Worm (Caenorhabditis elegans): ENCODE results near the gene sre-36.

sre-36 gene

DNA sequence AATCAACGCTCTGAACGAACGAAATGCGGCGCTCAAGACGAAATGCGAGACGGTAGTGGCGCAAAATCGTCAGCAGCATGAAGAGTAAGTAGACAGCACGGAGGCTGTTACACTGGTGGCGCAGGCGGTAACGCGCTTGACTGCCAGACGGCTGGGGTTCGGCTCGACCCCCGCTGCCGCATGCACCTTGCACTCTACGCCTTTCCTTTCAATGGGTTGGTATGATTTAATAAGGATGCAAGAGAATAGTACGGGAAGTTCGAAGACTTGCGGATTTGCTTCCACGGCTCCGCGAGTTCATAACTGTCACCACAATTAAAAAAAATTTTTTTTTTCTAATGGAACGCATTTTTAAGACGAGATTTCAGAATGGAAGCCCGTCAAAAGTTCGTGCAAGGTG lies 29.4 kb upstream of the sre-36 start (continued):
- peak; percentile 92 for TF ChIP-seq B0336.3 (GFP tag; IDR thresholded peaks at IDR 0.05)
- TF ChIP-seq cebp-1 (GFP tag; IDR thresholded peaks at IDR 0.05) = peak; percentile 76
- TF ChIP-seq cebp-1 (tag; optimal IDR thresholded peaks at IDR 0.05) = peak; percentile 78
- peak; percentile 92 for TF ChIP-seq egl-44 (GFP tag; IDR thresholded peaks at IDR 0.05)
- peak; percentile 87 for TF ChIP-seq F23B12.7 (tag; optimal IDR thresholded peaks at IDR 0.05; ENCODE audit: insufficient read depth)
- TF ChIP-seq hsf-1 (GFP tag; IDR thresholded peaks at IDR 0.05) = 0 out of 2 replicates have a peak, but pooled peaks have one; percentile 46
- peak; percentile 88 for TF ChIP-seq ztf-28 (GFP tag; IDR thresholded peaks at IDR 0.05)
- TF ChIP-seq let-607 (tag; optimal IDR thresholded peaks at IDR 0.05) = peak; percentile 44 to 66
- TF ChIP-seq snpc-3.4 (tag; optimal IDR thresholded peaks at IDR 0.05) = peak; percentile 58
- TF ChIP-seq ceh-58 (GFP tag; IDR thresholded peaks at IDR 0.05) = no peak
- TF ChIP-seq ztf-18 (tag; optimal IDR thresholded peaks at IDR 0.05) = peak; percentile 76
- TF ChIP-seq D2030.7 (GFP tag; IDR thresholded peaks at IDR 0.05) = peak; percentile 89
- TF ChIP-seq Y67H2A.10 (GFP tag; conservative IDR thresholded peaks at IDR 0.05) = no peak
- TF ChIP-seq tlf-1 (GFP tag; optimal IDR thresholded peaks at IDR 0.05) = peak; percentile 40
- no peak for TF ChIP-seq ztf-22 (GFP tag; optimal IDR thresholded peaks at IDR 0.05)
- peak; percentile 54 for TF ChIP-seq lsl-1 (GFP tag; optimal IDR thresholded peaks at IDR 0.05)
- no peak for TF ChIP-seq ama-1 (optimal IDR thresholded peaks at IDR 0.05)
- peak; percentile 51 to 59 for TF ChIP-seq ama-1 (GFP tag; optimal IDR thresholded peaks at IDR 0.05)
- peak; percentile 84 for TF ChIP-seq chd-7 (tag; optimal IDR thresholded peaks at IDR 0.05)
- TF ChIP-seq F33H1.4 (GFP tag; IDR thresholded peaks at IDR 0.05) = peak; percentile 51
- TF ChIP-seq tbx-9 (tag; optimal IDR thresholded peaks at IDR 0.05; ENCODE audit: borderline replicate concordance) = no peak
- TF ChIP-seq nhr-80 (tag; optimal IDR thresholded peaks at IDR 0.05) = peak; percentile 71
- TF ChIP-seq madf-8 (GFP tag; conservative IDR thresholded peaks at IDR 0.05) = 0 out of 2 replicates have a peak, but pooled peaks have one; percentile 10
- peak; percentile 94 for TF ChIP-seq B0261.1 (tag; optimal IDR thresholded peaks at IDR 0.05)
- TF ChIP-seq unc-62 (GFP tag; optimal IDR thresholded peaks at IDR 0.05) = no peak
- TF ChIP-seq hlh-26 (GFP tag; conservative IDR thresholded peaks at IDR 0.05) = no peak
- TF ChIP-seq attf-5 (GFP tag; optimal IDR thresholded peaks at IDR 0.05) = peak; percentile 83
- TF ChIP-seq mxl-1 (tag; optimal IDR thresholded peaks at IDR 0.05) = peak; percentile 94
- TF ChIP-seq F49E8.2 (tag; optimal IDR thresholded peaks at IDR 0.05; ENCODE audit: insufficient read depth) = peak; percentile 65
- peak; percentile 32 for TF ChIP-seq ccch-3 (GFP tag; optimal IDR thresholded peaks at IDR 0.05)
- TF ChIP-seq B0019.2 (GFP tag; conservative IDR thresholded peaks at IDR 0.05) = peak; percentile 26; the same call in 1 of the 2 replicates
- TF ChIP-seq die-1 (tag; optimal IDR thresholded peaks at IDR 0.05) = peak; percentile 94
- peak; percentile 86 for TF ChIP-seq ztf-26 (tag; optimal IDR thresholded peaks at IDR 0.05)
- TF ChIP-seq C17E4.6 (GFP tag; IDR thresholded peaks at IDR 0.05) = no peak
- TF ChIP-seq sea-2 (GFP tag; IDR thresholded peaks at IDR 0.05) = 0 out of 2 replicates have a peak, but pooled peaks have one; percentile 29
- TF ChIP-seq rec-8 (tag; optimal IDR thresholded peaks at IDR 0.05) = peak; percentile 81 to 89
- TF ChIP-seq madf-6 (GFP tag; IDR thresholded peaks at IDR 0.05) = peak; percentile 64; the same call in 1 of the 2 replicates
- peak; percentile 84; the same call in 1 of the 2 replicates for TF ChIP-seq ztf-25 (GFP tag; IDR thresholded peaks at IDR 0.05)
- TF ChIP-seq ets-4 (GFP tag; optimal IDR thresholded peaks at IDR 0.05) = peak; percentile 71
- no peak for TF ChIP-seq akir-1 (GFP tag; optimal IDR thresholded peaks at IDR 0.05)
- TF ChIP-seq cebp-2 (GFP tag; IDR thresholded peaks at IDR 0.05) = peak; percentile 87
- TF ChIP-seq ekl-4 (GFP tag; IDR thresholded peaks at IDR 0.05) = peak; percentile 73
- TF ChIP-seq mes-4 (tag; optimal IDR thresholded peaks at IDR 0.05) = peak; percentile 38
- TF ChIP-seq dox-1 (GFP tag; IDR thresholded peaks at IDR 0.05) = peak; percentile 92

Data from whole organism, young adult.